Worm (Caenorhabditis elegans) whole organism, L4/young adult: ENCODE measurements around the gene crb-1.

Experiments used
- dao-5 ChIP-seq: sonication (generic microtip); optimal IDR thresholded peaks from 2 replicates; lab custom pipeline; 2016; ENCODE audit warnings: missing genotype, missing genetic modification characterization, moderate library complexity, missing compliant biosample characterization
- him-1 ChIP-seq: sonication (generic microtip); optimal IDR thresholded peaks from 2 replicates; lab custom pipeline; 2016; ENCODE audit warnings: missing genotype, missing genetic modification reagents, missing genetic modification characterization, missing compliant biosample characterization

- TF ChIP-seq dao-5 (tag; lab: Kevin White, UChicago) (no peak), him-1 (no peak)
Measured at ce11 chrX:17391515-17391914, 22.3 kb downstream of the crb-1 start, which contains the start of gene F10D7.5.
